Fruit fly (Drosophila melanogaster): ENCODE results near the gene mia.

- no peak for TF ChIP-seq cic (GFP tag; optimal IDR thresholded peaks at IDR 0.05)
- TF ChIP-seq pad (GFP tag; optimal IDR thresholded peaks at IDR 0.05): no peak
- no peak for TF ChIP-seq cnc (optimal IDR thresholded peaks at IDR 0.05)
- no peak for TF ChIP-seq CG33017 (tag; optimal IDR thresholded peaks at IDR 0.05)
- TF ChIP-seq CG14711 (tag; optimal IDR thresholded peaks at IDR 0.05): no peak
- no peak for TF ChIP-seq bab1 (GFP tag; optimal IDR thresholded peaks at IDR 0.05)
- TF ChIP-seq CG11617 (GFP tag; optimal IDR thresholded peaks at IDR 0.05): no peak
- TF ChIP-seq Mnt (GFP tag; optimal IDR thresholded peaks at IDR 0.05): no peak
- TF ChIP-seq Crg-1 (GFP tag; optimal IDR thresholded peaks at IDR 0.05): no peak
- TF ChIP-seq tj (GFP tag; optimal IDR thresholded peaks at IDR 0.05): peak; percentile 40
- no peak for TF ChIP-seq kay (GFP tag; ENCODE audit: borderline replicate concordance)
- no peak for TF ChIP-seq ovo (GFP tag; optimal IDR thresholded peaks at IDR 0.05)
- no peak for TF ChIP-seq CG7101 (tag; optimal IDR thresholded peaks at IDR 0.05)
- no peak for TF ChIP-seq CG7045 (GFP tag; optimal IDR thresholded peaks at IDR 0.05)
These were observed 43.9 kb upstream of the mia start for dm6 chr3R:5594878-5595277.

Data from whole organism, adult.